Fruit fly (Drosophila melanogaster) whole organism, embryonic: Measurements from ENCODE around the gene Ldh.

ENCODE experiments used
- Atf-2 ChIP-seq: fragments of 200-800 bp; sonication (Bioruptor generic); optimal IDR thresholded peaks from 2 replicates; lab custom pipeline; 2016; ENCODE audit warnings: missing biosample characterization, missing genetic modification characterization
- Bdp1 ChIP-seq: fragments of 200-800 bp; sonication (Bioruptor generic); optimal IDR thresholded peaks from 3 replicates; lab custom pipeline; 2016; ENCODE audit warnings: missing biosample characterization, missing genetic modification characterization
- CG10431 ChIP-seq: fragments of 200-800 bp; sonication (Bioruptor generic); optimal IDR thresholded peaks from 3 replicates; lab custom pipeline; 2018; ENCODE audit warnings: missing biosample characterization, mild to moderate bottlenecking, missing genetic modification characterization
- CG10654 ChIP-seq: fragments of 200-800 bp; sonication (Bioruptor generic); optimal IDR thresholded peaks from 2 replicates; lab custom pipeline; 2016; ENCODE audit warnings: missing biosample characterization, missing genetic modification characterization
- CG13624 ChIP-seq: fragments of 200-800 bp; sonication (Bioruptor generic); optimal IDR thresholded peaks from 2 replicates; lab custom pipeline; 2016; ENCODE audit warnings: missing biosample characterization, missing genetic modification characterization
- CG14050 ChIP-seq: fragments of 200-800 bp; sonication (Bioruptor generic); IDR thresholded peaks from 3 replicates; pipeline ENCODE4 v1.3.6; 2022; ENCODE audit warnings: missing biosample characterization, missing genetic modification characterization
- CG14441 ChIP-seq: fragments of 200-800 bp; sonication (Bioruptor generic); IDR thresholded peaks from 2 replicates; pipeline ENCODE4 v1.3.6; 2022; ENCODE audit warnings: missing biosample characterization, missing genetic modification characterization
- CG15011 ChIP-seq: fragments of 200-800 bp; sonication (Bioruptor generic); optimal IDR thresholded peaks from 3 replicates; lab custom pipeline; 2018; ENCODE audit warnings: missing biosample characterization, mild to moderate bottlenecking, missing genetic modification characterization
- CG2120 ChIP-seq: fragments of 200-800 bp; sonication (Bioruptor generic); optimal IDR thresholded peaks from 3 replicates; lab custom pipeline; 2016; ENCODE audit warnings: missing biosample characterization, missing genetic modification characterization
- CG33213 ChIP-seq: fragments of 200-800 bp; sonication (Bioruptor generic); optimal IDR thresholded peaks from 3 replicates; lab custom pipeline; 2016; ENCODE audit warnings: missing biosample characterization, missing genetic modification characterization
- CG34422 ChIP-seq: fragments of 200-800 bp; sonication (Bioruptor generic); IDR thresholded peaks from 3 replicates; pipeline ENCODE4 v1.3.6; 2022; ENCODE audit warnings: missing biosample characterization, missing genetic modification characterization
- CG7556 ChIP-seq: fragments of 200-800 bp; sonication (Bioruptor generic); optimal IDR thresholded peaks from 2 replicates; lab custom pipeline; 2017; ENCODE audit warnings: missing biosample characterization, mild to moderate bottlenecking, missing genetic modification characterization
- CG7786 ChIP-seq: fragments of 200-800 bp; sonication (Bioruptor generic); optimal IDR thresholded peaks from 2 replicates; lab custom pipeline; 2016; ENCODE audit warnings: missing biosample characterization, missing genetic modification characterization
- CG8359 ChIP-seq: fragments of 200-800 bp; sonication (Bioruptor generic); optimal IDR thresholded peaks from 2 replicates; lab custom pipeline; 2017; ENCODE audit warnings: missing biosample characterization, mild to moderate bottlenecking, missing genetic modification characterization, borderline replicate concordance
- CG9437 ChIP-seq: fragments of 200-800 bp; sonication (Bioruptor generic); optimal IDR thresholded peaks from 2 replicates; lab custom pipeline; 2018; ENCODE audit warnings: missing biosample characterization, mild to moderate bottlenecking, missing genetic modification characterization
- CG9817 ChIP-seq: fragments of 200-800 bp; sonication (Bioruptor generic); optimal IDR thresholded peaks from 2 replicates; lab custom pipeline; 2018; ENCODE audit warnings: missing biosample characterization, mild to moderate bottlenecking, missing genetic modification characterization, moderate library complexity
- CG9876 ChIP-seq: fragments of 200-800 bp; sonication (Bioruptor generic); optimal IDR thresholded peaks from 2 replicates; lab custom pipeline; 2016; ENCODE audit warnings: missing biosample characterization, missing genetic modification characterization
- CG9932 ChIP-seq: fragments of 200-800 bp; sonication (Bioruptor generic); IDR thresholded peaks from 2 replicates; pipeline ENCODE4 v1.3.6; 2022; ENCODE audit warnings: missing biosample characterization, missing genetic modification characterization
- Chrac-16 ChIP-seq: fragments of 200-800 bp; sonication (Bioruptor generic); optimal IDR thresholded peaks from 3 replicates; lab custom pipeline; 2016; ENCODE audit warnings: missing biosample characterization, missing genetic modification characterization
- D19B ChIP-seq: fragments of 200-800 bp; sonication (Bioruptor generic); optimal IDR thresholded peaks from 2 replicates; lab custom pipeline; 2017; ENCODE audit warnings: missing biosample characterization, mild to moderate bottlenecking, missing genetic modification characterization
- Dbx ChIP-seq: fragments of 200-800 bp; sonication (Bioruptor generic); IDR thresholded peaks from 3 replicates; pipeline ENCODE4 v1.3.6; 2022; ENCODE audit warnings: missing biosample characterization, missing genetic modification characterization
- Ets65A ChIP-seq: fragments of 200-800 bp; sonication (Bioruptor generic); peaks from one replicate; lab custom pipeline; 2016; ENCODE audit warnings: missing biosample characterization, missing genetic modification characterization
- Fer1 ChIP-seq: fragments of 200-800 bp; sonication (Bioruptor generic); optimal IDR thresholded peaks from 2 replicates; lab custom pipeline; 2017; ENCODE audit warnings: missing biosample characterization, mild to moderate bottlenecking, missing genetic modification characterization
- HLH4C ChIP-seq: fragments of 200-800 bp; sonication (Bioruptor generic); IDR thresholded peaks from 3 replicates; pipeline ENCODE4 v1.3.6; 2022; ENCODE audit warnings: missing biosample characterization, missing genetic modification characterization; ENCODE audit not compliant: partially characterized antibody
- Hmx ChIP-seq: fragments of 200-800 bp; sonication (Bioruptor generic); optimal IDR thresholded peaks from 2 replicates; lab custom pipeline; 2016; ENCODE audit warnings: missing biosample characterization, missing genetic modification characterization
- Meics ChIP-seq: fragments of 200-800 bp; sonication (Bioruptor generic); optimal IDR thresholded peaks from 2 replicates; lab custom pipeline; 2017; ENCODE audit warnings: missing biosample characterization, mild to moderate bottlenecking, missing genetic modification characterization
- Mrtf ChIP-seq: fragments of 200-800 bp; sonication (Bioruptor generic); IDR thresholded peaks from 3 replicates; pipeline ENCODE4 v1.3.6; 2022; ENCODE audit warnings: missing biosample characterization, missing genetic modification characterization
- Nf-YC ChIP-seq: fragments of 200-800 bp; optimal IDR thresholded peaks from 3 replicates; lab custom pipeline; 2019; ENCODE audit warnings: missing biosample characterization, mild to moderate bottlenecking, missing genetic modification characterization, moderate library complexity
- Oli ChIP-seq: fragments of 200-800 bp; sonication (Bioruptor generic); optimal IDR thresholded peaks from 2 replicates; lab custom pipeline; 2018; ENCODE audit warnings: missing biosample characterization, mild to moderate bottlenecking, missing genetic modification characterization, moderate library complexity
- Xbp1 ChIP-seq: fragments of 200-800 bp; sonication (Bioruptor generic); optimal IDR thresholded peaks from 3 replicates; lab custom pipeline; 2016; ENCODE audit warnings: missing biosample characterization, mild to moderate bottlenecking, missing genetic modification characterization
- ap ChIP-seq: fragments of 200-800 bp; sonication (Bioruptor generic); IDR thresholded peaks from 2 replicates; pipeline ENCODE4 v1.3.6; 2022; ENCODE audit warnings: missing biosample characterization, missing genetic modification characterization
- ara ChIP-seq: fragments of 200-800 bp; sonication (Bioruptor generic); IDR thresholded peaks from 2 replicates; pipeline ENCODE4 v1.3.6; 2022; ENCODE audit warnings: missing biosample characterization, missing genetic modification characterization
- chm ChIP-seq: fragments of 200-800 bp; sonication (Bioruptor generic); IDR thresholded peaks from 2 replicates; pipeline ENCODE4 v1.3.6; 2022; ENCODE audit warnings: missing biosample characterization, missing genetic modification characterization
- cwo ChIP-seq: fragments of 200-800 bp; sonication (Bioruptor generic); optimal IDR thresholded peaks from 3 replicates; lab custom pipeline; 2017; ENCODE audit warnings: missing biosample characterization, missing genetic modification characterization, mild to moderate bottlenecking, moderate library complexity, missing genetic modification reagents
- dan ChIP-seq: fragments of 200-800 bp; sonication (Bioruptor generic); IDR thresholded peaks from 2 replicates; pipeline ENCODE4 v1.3.6; 2022; ENCODE audit warnings: missing biosample characterization, missing genetic modification characterization
- gfzf ChIP-seq: fragments of 200-800 bp; sonication (Bioruptor generic); optimal IDR thresholded peaks from 2 replicates; lab custom pipeline; 2016; ENCODE audit warnings: missing biosample characterization, mild to moderate bottlenecking, missing genetic modification characterization, moderate library complexity
- h ChIP-seq: fragments of >200 bp; optimal IDR thresholded peaks from 2 replicates; lab custom pipeline; 2017
- hb ChIP-seq: fragments of 200-800 bp; sonication (Bioruptor generic); IDR thresholded peaks from 3 replicates; pipeline ENCODE4 v1.3.6; 2022; ENCODE audit warnings: missing biosample characterization, missing genetic modification characterization; ENCODE audit not compliant: partially characterized antibody
- jigr1 ChIP-seq: fragments of 200-800 bp; sonication (Bioruptor generic); IDR thresholded peaks from 3 replicates; pipeline ENCODE4 v1.3.6; 2022; ENCODE audit warnings: missing biosample characterization, missing genetic modification characterization
- klu ChIP-seq: fragments of 200-800 bp; sonication (Bioruptor generic); IDR thresholded peaks from 2 replicates; pipeline ENCODE4 v1.3.6; 2022; ENCODE audit warnings: missing biosample characterization, missing genetic modification characterization
- mld ChIP-seq: fragments of 200-800 bp; sonication (Bioruptor generic); IDR thresholded peaks from 3 replicates; pipeline ENCODE4 v1.3.6; 2022; ENCODE audit warnings: missing biosample characterization, missing genetic modification characterization; ENCODE audit not compliant: partially characterized antibody
- nmo ChIP-seq: fragments of 200-800 bp; sonication (Bioruptor generic); optimal IDR thresholded peaks from 2 replicates; lab custom pipeline; 2018; ENCODE audit warnings: missing biosample characterization, mild to moderate bottlenecking, missing genetic modification characterization, moderate library complexity
- pan ChIP-seq, 4 experiments: fragments of >200 bp in 3 of 4; fragments of 200-800 bp in 1 of 4; sonication (Bioruptor generic) in 1 of 4; optimal IDR thresholded peaks in 3 of 4; IDR thresholded peaks in 1 of 4; 2 replicates each; pipeline versions ENCODE4 v1.3.6 to Lab custom; 2017 to 2022; ENCODE audit warnings: missing biosample characterization in 2 of 4, missing genetic modification characterization in 2 of 4, mixed read lengths in 1 of 4
- pfk ChIP-seq: fragments of 200-800 bp; sonication (Bioruptor generic); optimal IDR thresholded peaks from 2 replicates; lab custom pipeline; 2018; ENCODE audit warnings: missing biosample characterization, mild to moderate bottlenecking, missing genetic modification characterization, moderate library complexity
- pzg ChIP-seq: fragments of 200-800 bp; sonication (Bioruptor generic); optimal IDR thresholded peaks from 3 replicates; lab custom pipeline; 2018; ENCODE audit warnings: missing biosample characterization, mild to moderate bottlenecking, missing genetic modification characterization, moderate library complexity
- seq ChIP-seq: fragments of 200-800 bp; sonication (Bioruptor generic); IDR thresholded peaks from 2 replicates; pipeline ENCODE4 v1.3.6; 2022; ENCODE audit warnings: missing biosample characterization, missing genetic modification characterization
- so ChIP-seq: fragments of 200-800 bp; sonication (Bioruptor generic); IDR thresholded peaks from 3 replicates; pipeline ENCODE4 v1.3.6; 2022; ENCODE audit warnings: missing biosample characterization, missing genetic modification characterization
- tgo ChIP-seq: fragments of 200-800 bp; sonication (Bioruptor generic); IDR thresholded peaks from 3 replicates; pipeline ENCODE4 v1.3.6; 2022; ENCODE audit warnings: missing biosample characterization, missing genetic modification characterization
- zfh2 ChIP-seq: fragments of 200-800 bp; sonication (Bioruptor generic); optimal IDR thresholded peaks from 2 replicates; lab custom pipeline; 2016; ENCODE audit warnings: missing biosample characterization, missing genetic modification characterization

The Ldh gene

DNA sequence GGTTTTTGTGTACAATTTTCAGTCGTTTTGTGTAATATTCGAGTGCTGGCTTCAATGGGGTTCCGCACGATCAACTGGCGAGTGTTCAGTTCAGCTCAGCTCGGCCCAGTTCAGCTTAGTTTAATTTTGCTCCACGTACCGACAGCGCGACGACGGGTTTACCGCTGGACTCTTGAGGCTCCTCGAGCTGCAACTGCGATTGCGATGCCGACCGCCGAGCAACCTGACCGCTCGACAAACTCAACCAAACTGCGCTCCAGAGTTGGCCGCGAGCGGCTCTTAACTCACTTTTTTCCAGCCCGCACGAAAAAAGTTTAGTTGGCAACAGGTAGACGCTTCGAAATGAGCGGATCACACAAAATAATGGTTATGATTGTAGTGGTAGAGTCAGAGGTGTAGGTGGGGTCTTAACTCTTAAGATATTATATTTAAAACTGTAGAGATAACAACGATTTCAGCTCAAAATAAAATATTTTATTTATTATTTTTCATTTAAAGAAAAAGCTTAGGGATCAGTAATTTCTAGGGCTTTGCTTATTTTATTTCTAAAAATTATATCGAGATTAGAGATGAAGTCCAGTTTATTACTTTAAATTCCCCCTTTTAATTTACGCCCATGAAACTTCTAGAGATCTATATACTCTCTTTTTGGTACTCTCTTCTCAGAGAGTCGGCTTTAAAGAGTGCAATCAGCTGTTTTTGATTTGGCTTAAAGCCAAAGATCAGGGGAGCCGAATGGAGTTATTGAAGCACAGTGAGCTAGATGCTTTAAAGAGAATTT is 5.9 kb downstream of the Ldh start, which contains the start of gene Best2 (continued):
- TF ChIP-seq CG2120 (GFP tag; lab: Kevin White, UChicago): peak; percentile 91
- peak; percentile 64 for TF ChIP-seq CG7786 (GFP tag; lab: Kevin White, UChicago)
- TF ChIP-seq zfh2 (GFP tag; lab: Kevin White, UChicago): peak; percentile 72
- no peak for TF ChIP-seq mld
- TF ChIP-seq Atf-2: peak; percentile 59
- TF ChIP-seq tgo: peak; percentile 93
- peak; percentile 73 for TF ChIP-seq CG15011
- TF ChIP-seq Oli (tag; lab: Kevin White, UChicago): peak; percentile 90
- peak; percentile 61; the same call in 1 of the 2 replicates for TF ChIP-seq dan (GFP tag; lab: Robert Waterston, UW)
- TF ChIP-seq jigr1 (GFP tag; lab: Robert Waterston, UW): peak; percentile 76; the same call in 2 of the 3 replicates
- TF ChIP-seq so (GFP tag; lab: Robert Waterston, UW): peak; percentile 90
- peak; percentile 61 for TF ChIP-seq Bdp1 (GFP tag; lab: Kevin White, UChicago)
- TF ChIP-seq CG9437: peak; percentile 74
- peak; percentile 85 for TF ChIP-seq CG9817 (tag; lab: Kevin White, UChicago)
- peak; percentile 82 for TF ChIP-seq Xbp1 (GFP tag; lab: Kevin White, UChicago)
- peak; percentile 81 for TF ChIP-seq CG14050 (GFP tag; lab: Robert Waterston, UW)
- TF ChIP-seq h: no peak
- TF ChIP-seq CG34422 (GFP tag; lab: Robert Waterston, UW): peak; percentile 93
- TF ChIP-seq pan (optimal IDR thresholded peaks at IDR 0.05; lab: Kevin White, UChicago): no peak
- peak in 1 of 2 experiments; percentile 95 for TF ChIP-seq pan (GFP tag; optimal IDR thresholded peaks at IDR 0.05 in 1 of 2, IDR thresholded peaks at IDR 0.05 in 1 of 2)
- peak; percentile 88 for TF ChIP-seq Mrtf (GFP tag; lab: Robert Waterston, UW)
- peak; percentile 88 for TF ChIP-seq Fer1 (GFP tag; lab: Kevin White, UChicago)
- peak; percentile 56 for TF ChIP-seq CG10654 (GFP tag; lab: Kevin White, UChicago)
- peak; percentile 80 for TF ChIP-seq ara (GFP tag; lab: Robert Waterston, UW)
- peak; percentile 78 for TF ChIP-seq CG13624 (GFP tag; lab: Kevin White, UChicago)
- peak; percentile 66 for TF ChIP-seq CG10431 (GFP tag; lab: Kevin White, UChicago)
- TF ChIP-seq D19B: peak; percentile 64
- TF ChIP-seq CG9932 (GFP tag; lab: Robert Waterston, UW): peak; percentile 97
- TF ChIP-seq Nf-YC (tag; lab: Kevin White, UChicago): peak; percentile 88
- TF ChIP-seq Ets65A (GFP tag; lab: Kevin White, UChicago): peak; percentile 93
- peak; percentile 87 for TF ChIP-seq ap (GFP tag; lab: Robert Waterston, UW)
- TF ChIP-seq CG9876 (GFP tag; lab: Kevin White, UChicago): peak; percentile 13
- peak; percentile 94 for TF ChIP-seq Dbx (GFP tag; lab: Robert Waterston, UW)
- TF ChIP-seq HLH4C (GFP tag; lab: Robert Waterston, UW): no peak
- TF ChIP-seq hb (GFP tag; lab: Robert Waterston, UW): no peak
- TF ChIP-seq gfzf (GFP tag; lab: Kevin White, UChicago): no peak
- peak; percentile 57 for TF ChIP-seq Hmx
- TF ChIP-seq pfk (GFP tag; lab: Kevin White, UChicago): no peak
- TF ChIP-seq cwo: peak; percentile 80
- peak; percentile 92 for TF ChIP-seq CG7556 (GFP tag; lab: Kevin White, UChicago)
- peak; percentile 63 for TF ChIP-seq CG33213
- TF ChIP-seq CG14441: peak; percentile 89
- TF ChIP-seq pzg (GFP tag; lab: Kevin White, UChicago): no peak
- peak; percentile 47 for TF ChIP-seq CG8359
- peak; percentile 89 for TF ChIP-seq klu
- TF ChIP-seq seq (GFP tag; lab: Robert Waterston, UW): peak; percentile 89
- peak; percentile 88 for TF ChIP-seq Meics (GFP tag; lab: Kevin White, UChicago)
- peak; percentile 67 for TF ChIP-seq chm (GFP tag; lab: Robert Waterston, UW)
- TF ChIP-seq Chrac-16: peak; percentile 83
- peak; percentile 87 for TF ChIP-seq nmo
